Worm (Caenorhabditis elegans): ENCODE results near the gene mec-12.

- TF ChIP-seq ama-1 (optimal IDR thresholded peaks at IDR 0.05) (no peak), tbx-11 (GFP tag; IDR thresholded peaks at IDR 0.05) (no peak), hmg-4 (GFP tag; optimal IDR thresholded peaks at IDR 0.05) (no peak), ets-7 (tag; optimal IDR thresholded peaks at IDR 0.05) (no peak), hnd-1 (tag; optimal IDR thresholded peaks at IDR 0.05) (no peak), F13C5.2 (tag; optimal IDR thresholded peaks at IDR 0.05) (no peak), ceh-13 (GFP tag; optimal IDR thresholded peaks at IDR 0.05) (no peak), flt-1 (GFP tag; IDR thresholded peaks at IDR 0.05) (no peak), sea-1 (GFP tag; conservative IDR thresholded peaks at IDR 0.05) (no peak), tbx-37 (GFP tag; conservative IDR thresholded peaks at IDR 0.05) (no peak), hmbx-1 (tag; optimal IDR thresholded peaks at IDR 0.05) (no peak), tra-4 (tag; optimal IDR thresholded peaks at IDR 0.05) (no peak)
Observed at ce11 chrIII:3099407-3099806, 39.6 kb downstream of the mec-12 start.
